Fruit fly (Drosophila melanogaster): Measurements from ENCODE around the gene CG44088.

CG44088 gene

DNA sequence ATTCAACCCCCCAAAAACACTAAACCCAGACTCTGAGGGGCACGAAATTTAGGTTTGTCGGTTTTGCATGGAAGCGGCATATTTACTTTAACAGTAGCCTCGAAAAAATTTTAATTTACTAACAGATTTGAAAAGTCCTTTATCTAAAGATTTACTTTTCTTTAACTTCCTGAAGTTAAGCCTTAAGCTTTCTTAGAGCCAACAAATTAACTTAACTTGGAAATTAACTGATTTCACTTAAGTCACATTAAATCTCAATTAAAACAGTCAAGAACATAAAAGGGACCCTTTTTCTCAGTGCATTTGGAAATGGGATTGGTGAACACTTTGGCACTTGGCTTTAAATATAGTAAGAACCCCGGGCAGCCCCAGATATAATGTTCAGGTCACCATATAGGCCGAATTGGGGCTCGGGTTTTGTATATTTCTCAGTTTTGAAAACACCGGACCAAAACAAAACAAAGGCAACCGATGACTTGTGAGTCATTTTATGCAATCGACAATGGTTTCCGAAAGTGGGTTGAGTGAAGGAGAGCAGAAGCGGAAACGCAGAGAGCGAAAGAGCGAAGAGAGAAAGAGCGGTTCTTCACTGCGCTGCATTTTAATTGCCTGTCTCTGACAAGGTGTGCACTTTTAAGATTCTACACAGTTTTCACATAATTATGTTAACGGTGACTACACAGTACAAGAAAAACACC, 36.2 kb downstream of the CG44088 start (continued):
- no peak for TF ChIP-seq fd59A (GFP tag; optimal IDR thresholded peaks at IDR 0.05)
- peak; percentile 69 for TF ChIP-seq CG32006 (GFP tag; optimal IDR thresholded peaks at IDR 0.05)
- peak; percentile 11 for TF ChIP-seq acj6 (GFP tag; optimal IDR thresholded peaks at IDR 0.05)
- TF ChIP-seq pdm3 (GFP tag; optimal IDR thresholded peaks at IDR 0.05) = peak; percentile 21
- TF ChIP-seq CG6163 (GFP tag; IDR thresholded peaks at IDR 0.05) = no peak
- peak in 1 of 2 experiments; percentile 31 for TF ChIP-seq salr (GFP tag; optimal IDR thresholded peaks at IDR 0.05)
- peak; percentile 32 for TF ChIP-seq CG4318 (GFP tag; optimal IDR thresholded peaks at IDR 0.05)
- TF ChIP-seq Eip78C (GFP tag) = peak; percentile 72
- TF ChIP-seq CG6854 (GFP tag; optimal IDR thresholded peaks at IDR 0.05) = no peak
- TF ChIP-seq CG7368 (GFP tag; optimal IDR thresholded peaks at IDR 0.05) = no peak
- TF ChIP-seq CG3032 (tag; optimal IDR thresholded peaks at IDR 0.05) = no peak
- no peak for TF ChIP-seq CG11762 (GFP tag; optimal IDR thresholded peaks at IDR 0.05; ENCODE audit: insufficient read depth)
- peak; percentile 42 for TF ChIP-seq Sox102F (GFP tag; optimal IDR thresholded peaks at IDR 0.05)
- TF ChIP-seq fd85E (GFP tag; optimal IDR thresholded peaks at IDR 0.05) = no peak
- TF ChIP-seq dsx (GFP tag; optimal IDR thresholded peaks at IDR 0.05; ENCODE audit: poor library complexity, severe bottlenecking) = peak; percentile 9
- TF ChIP-seq spab (GFP tag; optimal IDR thresholded peaks at IDR 0.05) = peak; percentile 23
- peak; percentile 22 for TF ChIP-seq CG31627 (GFP tag; optimal IDR thresholded peaks at IDR 0.05)
- no peak for TF ChIP-seq Gug (GFP tag; IDR thresholded peaks at IDR 0.05)
- TF ChIP-seq CG6792 (GFP tag; optimal IDR thresholded peaks at IDR 0.05) = peak; percentile 10
- TF ChIP-seq achi (GFP tag; optimal IDR thresholded peaks at IDR 0.05) = peak; percentile 49
- peak; percentile 48 for TF ChIP-seq esn (GFP tag; optimal IDR thresholded peaks at IDR 0.05)
- TF ChIP-seq CG8119 (GFP tag; IDR thresholded peaks at IDR 0.05) = no peak
- peak; percentile 40 for TF ChIP-seq Sox14 (GFP tag; optimal IDR thresholded peaks at IDR 0.05)

DNA sequence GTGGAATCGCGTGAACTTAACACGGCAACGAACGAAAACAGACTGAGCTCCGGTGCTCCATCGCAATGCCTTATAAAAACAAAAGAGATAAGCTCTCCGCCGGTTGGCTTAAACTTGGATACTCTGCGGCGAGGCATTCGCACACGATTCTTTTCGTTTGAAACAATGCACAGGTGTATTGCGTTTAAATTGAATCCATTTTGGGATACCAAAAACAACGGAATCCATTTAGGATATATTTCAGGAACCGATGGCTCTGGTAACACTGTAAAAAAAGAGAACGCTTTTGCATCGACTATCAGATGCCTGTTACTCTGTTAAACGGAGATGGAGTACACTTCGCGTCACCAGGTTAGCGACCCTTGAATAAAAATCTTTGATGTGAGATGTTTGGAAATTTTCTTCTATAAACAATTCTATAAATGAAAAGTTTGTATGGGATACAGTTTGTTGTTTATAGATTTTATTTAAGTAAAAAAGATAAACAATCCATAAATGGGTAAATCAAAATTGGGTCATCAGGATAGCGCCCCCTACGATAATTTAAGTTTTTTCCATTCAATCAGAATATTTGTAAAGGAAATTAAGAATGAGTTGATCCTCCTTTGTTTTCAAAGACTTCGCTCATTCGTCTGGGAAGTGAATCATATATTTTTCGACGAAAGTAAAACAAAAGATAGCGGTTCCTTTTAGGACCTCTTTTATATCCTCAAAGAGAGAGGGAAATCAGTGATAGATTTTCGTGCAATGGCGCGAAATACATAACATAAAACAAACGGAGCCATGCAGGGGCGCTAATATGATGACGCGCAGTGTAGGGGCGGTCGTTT, 42.8 kb downstream of the CG44088 start, which contains the start of gene Nep2:
Gene Nep2 (minus strand): TSS at position 51 of the 830 bp plus-strand sequence.
- TF ChIP-seq dsx (GFP tag; optimal IDR thresholded peaks at IDR 0.05; ENCODE audit: poor library complexity, severe bottlenecking) (no peak), Eip78C (GFP tag) (peak; percentile 93), salr (GFP tag; optimal IDR thresholded peaks at IDR 0.05) (peak in 1 of 2 experiments; percentile 76), Eip75B (GFP tag; optimal IDR thresholded peaks at IDR 0.05) (peak; percentile 58), CG34406 (GFP tag; optimal IDR thresholded peaks at IDR 0.05) (peak; percentile 53), CG31627 (GFP tag; optimal IDR thresholded peaks at IDR 0.05) (peak; percentile 32), CG32006 (GFP tag; optimal IDR thresholded peaks at IDR 0.05) (peak; percentile 86), fd59A (GFP tag; optimal IDR thresholded peaks at IDR 0.05) (peak; percentile 59), CG6163 (GFP tag; IDR thresholded peaks at IDR 0.05) (peak; percentile 19; the same call in 1 of the 3 replicates), acj6 (GFP tag; optimal IDR thresholded peaks at IDR 0.05) (peak; percentile 64), topi (GFP tag; optimal IDR thresholded peaks at IDR 0.05) (peak; percentile 62), CG3919 (GFP tag; optimal IDR thresholded peaks at IDR 0.05) (peak; percentile 64), OdsH (GFP tag; optimal IDR thresholded peaks at IDR 0.05) (peak; percentile 43), ss (GFP tag; optimal IDR thresholded peaks at IDR 0.05) (peak; percentile 50 to 51), Hr39 (GFP tag; optimal IDR thresholded peaks at IDR 0.05) (peak; percentile 21), fkh (GFP tag; optimal IDR thresholded peaks at IDR 0.05) (no peak), CG10669 (GFP tag; optimal IDR thresholded peaks at IDR 0.05) (peak; percentile 47), esn (GFP tag; optimal IDR thresholded peaks at IDR 0.05) (peak; percentile 65), CG10631 (GFP tag; optimal IDR thresholded peaks at IDR 0.05) (peak; percentile 59), CG6854 (GFP tag; optimal IDR thresholded peaks at IDR 0.05) (no peak), lz (GFP tag; optimal IDR thresholded peaks at IDR 0.05) (peak; percentile 57), Sox14 (GFP tag; optimal IDR thresholded peaks at IDR 0.05) (peak; percentile 71), cyc (GFP tag; optimal IDR thresholded peaks at IDR 0.05) (peak; percentile 32), Blimp-1 (GFP tag; optimal IDR thresholded peaks at IDR 0.05) (no peak), eg (GFP tag; IDR thresholded peaks at IDR 0.05) (no peak), achi (GFP tag; optimal IDR thresholded peaks at IDR 0.05) (peak; percentile 62), CG11762 (GFP tag; optimal IDR thresholded peaks at IDR 0.05; ENCODE audit: insufficient read depth) (peak; percentile 16), CG8632 (GFP tag; optimal IDR thresholded peaks at IDR 0.05) (peak; percentile 7), CG1621 (tag; optimal IDR thresholded peaks at IDR 0.05) (peak; percentile 48), svp (GFP tag) (peak; percentile 78), Met (GFP tag; optimal IDR thresholded peaks at IDR 0.05) (peak; percentile 63), CG11902 (GFP tag; optimal IDR thresholded peaks at IDR 0.05) (peak; percentile 4), CG15336 (GFP tag; IDR thresholded peaks at IDR 0.05) (no peak; the same call in 1 of the 2 replicates), CG7368 (GFP tag; optimal IDR thresholded peaks at IDR 0.05) (peak; percentile 11), net (GFP tag; optimal IDR thresholded peaks at IDR 0.05) (peak; percentile 58), Hr4 (GFP tag; optimal IDR thresholded peaks at IDR 0.05) (peak; percentile 74)
